Worm (Caenorhabditis elegans): Measurements from ENCODE around the gene flp-1.

flp-1 gene

DNA sequence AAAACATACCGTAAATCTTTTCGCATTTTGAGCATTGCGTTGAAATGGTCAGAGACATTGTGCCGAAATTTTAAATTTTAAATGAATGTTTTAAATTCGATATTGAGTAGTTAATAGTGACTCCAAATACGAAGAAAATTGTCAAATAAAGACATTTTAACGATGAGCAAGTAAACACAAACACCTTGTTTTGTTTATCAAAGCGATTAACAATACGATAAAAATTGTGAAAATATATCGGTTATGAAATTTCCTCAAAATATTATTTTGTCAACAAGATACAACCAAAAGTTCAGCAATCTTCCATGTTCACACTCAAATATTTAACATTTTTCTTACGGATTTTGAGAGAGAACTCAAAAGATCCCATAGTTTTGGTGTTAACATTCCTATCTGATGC is 9.8 kb downstream of the flp-1 start, which contains the start of gene F23B2.10:
F23B2.10 (minus strand) TSS at position 101 of the 400 bp plus-strand sequence.
- no peak for TF ChIP-seq unc-62 (GFP tag; optimal IDR thresholded peaks at IDR 0.05)
- no peak for TF ChIP-seq sup-37 (GFP tag; optimal IDR thresholded peaks at IDR 0.05)
- no peak for TF ChIP-seq lin-35 (GFP tag; optimal IDR thresholded peaks at IDR 0.05)
- TF ChIP-seq dsc-1 (tag; optimal IDR thresholded peaks at IDR 0.05) = no peak
- no peak for TF ChIP-seq C16A3.4 (tag; optimal IDR thresholded peaks at IDR 0.05)
- no peak for TF ChIP-seq fkh-8 (tag; optimal IDR thresholded peaks at IDR 0.05)
- TF ChIP-seq nhr-90 (tag; optimal IDR thresholded peaks at IDR 0.05; ENCODE audit: poor library complexity) = no peak
- no peak for TF ChIP-seq nhr-84 (tag; optimal IDR thresholded peaks at IDR 0.05)
- no peak for TF ChIP-seq mep-1 (tag; optimal IDR thresholded peaks at IDR 0.05)
- TF ChIP-seq pag-3 (tag; optimal IDR thresholded peaks at IDR 0.05; ENCODE audit: borderline replicate concordance, insufficient read depth) = no peak
- TF ChIP-seq blmp-1 (tag; optimal IDR thresholded peaks at IDR 0.05) = no peak
- no peak for TF ChIP-seq lsy-2 (tag; optimal IDR thresholded peaks at IDR 0.05)
- TF ChIP-seq lir-3 (tag; optimal IDR thresholded peaks at IDR 0.05; ENCODE audit: poor library complexity) = no peak
- TF ChIP-seq unc-130 (tag; optimal IDR thresholded peaks at IDR 0.05) = no peak
- no peak for TF ChIP-seq lin-39 (tag; optimal IDR thresholded peaks at IDR 0.05)
- TF ChIP-seq mdl-1 (tag; optimal IDR thresholded peaks at IDR 0.05) = no peak
- TF ChIP-seq hlh-4 (tag; optimal IDR thresholded peaks at IDR 0.05) = no peak

DNA sequence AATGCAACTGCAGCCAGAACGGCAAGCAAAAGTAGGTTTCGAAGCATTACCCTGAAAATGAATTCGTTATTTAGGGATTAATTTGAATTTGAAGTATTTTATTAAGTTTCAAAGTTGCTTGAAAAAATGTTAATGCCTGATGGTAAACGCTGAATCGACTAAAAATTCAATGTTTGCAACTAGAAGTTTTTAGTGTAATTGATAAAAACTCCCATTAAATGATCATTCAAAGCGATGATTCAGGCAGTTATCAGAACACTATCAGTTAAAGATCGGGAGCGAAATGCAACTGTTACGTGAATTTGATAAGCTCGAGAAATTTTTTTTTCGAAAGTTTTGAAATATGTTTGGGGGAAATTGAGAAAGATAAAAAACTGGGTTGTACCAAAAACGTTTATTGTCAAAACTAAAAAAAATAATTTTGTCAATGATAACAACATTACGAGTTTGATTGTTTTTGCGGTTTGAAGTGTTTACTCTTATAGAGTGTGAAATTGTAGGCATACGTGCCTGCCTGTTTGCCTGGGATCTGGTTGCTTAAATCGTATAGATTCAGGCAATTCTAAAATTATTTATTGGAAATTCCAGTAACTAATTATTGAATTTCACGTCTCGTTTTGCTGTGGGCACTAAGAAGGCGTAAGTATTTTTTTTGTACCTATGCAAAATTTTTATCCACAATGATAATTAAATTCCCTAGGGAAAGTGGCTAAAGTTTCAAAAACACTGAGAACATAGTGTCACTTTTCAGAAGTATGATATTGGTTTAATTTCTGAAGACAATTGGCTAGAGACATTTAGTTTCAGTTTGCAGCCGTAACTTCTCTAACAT is 14.7 kb downstream of the flp-1 start, which contains the start of gene pcp-3:
pcp-3 (minus strand) TSS at position 51 of the 832 bp plus-strand sequence.
- TF ChIP-seq tlp-1 (tag; optimal IDR thresholded peaks at IDR 0.05) (peak; percentile 67), mep-1 (tag; optimal IDR thresholded peaks at IDR 0.05) (no peak), elt-2 (tag; optimal IDR thresholded peaks at IDR 0.05) (peak; percentile 87), pqm-1 (tag; optimal IDR thresholded peaks at IDR 0.05) (peak; percentile 43), nhr-28 (tag; optimal IDR thresholded peaks at IDR 0.05) (no peak)

DNA sequence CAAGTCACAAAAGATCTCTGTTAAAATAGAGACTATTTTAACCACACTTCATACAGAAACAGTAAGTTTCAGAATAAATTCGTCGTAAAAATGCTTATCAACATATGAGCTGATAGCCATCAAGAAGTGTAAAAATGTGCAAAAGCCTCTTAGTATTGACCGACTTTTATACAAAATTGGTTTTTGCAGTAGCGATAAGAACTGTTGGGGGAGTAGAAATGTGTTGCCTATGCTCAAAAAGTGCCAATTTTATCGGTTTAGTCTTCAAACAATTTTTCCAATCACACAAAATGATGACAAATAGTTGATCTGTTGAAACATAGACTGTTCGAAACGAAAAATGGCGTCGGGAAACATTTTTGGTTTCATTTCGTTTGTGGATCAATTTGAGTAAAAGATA is 15.4 kb downstream of the flp-1 start:
- TF ChIP-seq lin-35 (GFP tag; optimal IDR thresholded peaks at IDR 0.05) (peak in 1 of 2 experiments; percentile 15), elt-2 (tag; optimal IDR thresholded peaks at IDR 0.05) (peak; percentile 95), mdl-1 (tag; optimal IDR thresholded peaks at IDR 0.05) (no peak), nhr-84 (tag; optimal IDR thresholded peaks at IDR 0.05) (no peak), nhr-20 (tag; optimal IDR thresholded peaks at IDR 0.05) (peak; percentile 0), efl-1 (optimal IDR thresholded peaks at IDR 0.05) (no peak), efl-1 (GFP tag; optimal IDR thresholded peaks at IDR 0.05 in 1 of 2) (peak in 1 of 2 experiments; percentile 1)

ce11 chrIV:9165027-9165426 is 20.5 kb downstream of the flp-1 start, which contains the start of gene pcp-2:
Gene pcp-2, minus strand, starts transcription at chrIV:9165127.
- TF ChIP-seq ces-1 (GFP tag; optimal IDR thresholded peaks at IDR 0.05) (no peak), irx-1 (tag; optimal IDR thresholded peaks at IDR 0.05) (no peak), F16B12.6 (tag; optimal IDR thresholded peaks at IDR 0.05) (no peak), nhr-19 (GFP tag; conservative IDR thresholded peaks at IDR 0.05) (no peak), efl-1 (optimal IDR thresholded peaks at IDR 0.05) (no peak), efl-1 (GFP tag; optimal IDR thresholded peaks at IDR 0.05 in 1 of 2) (peak in 1 of 2 experiments; percentile 12), ztf-4 (tag; optimal IDR thresholded peaks at IDR 0.05) (no peak), elt-3 (tag; optimal IDR thresholded peaks at IDR 0.05) (no peak)

ce11 chrIV:9165681-9166080 is 21.2 kb downstream of the flp-1 start, which contains the start of gene C07C7.3:
Gene C07C7.3, plus strand, starts transcription at chrIV:9166051.
- TF ChIP-seq tlp-1 (tag; optimal IDR thresholded peaks at IDR 0.05) (peak; percentile 51), sup-37 (GFP tag; optimal IDR thresholded peaks at IDR 0.05) (no peak), elt-2 (tag; optimal IDR thresholded peaks at IDR 0.05) (peak; percentile 70), lin-15B (tag; optimal IDR thresholded peaks at IDR 0.05) (no peak), ama-1 (optimal IDR thresholded peaks at IDR 0.05) (no peak), fkh-8 (tag; optimal IDR thresholded peaks at IDR 0.05) (no peak), ceh-90 (tag; optimal IDR thresholded peaks at IDR 0.05) (no peak), dpl-1 (GFP tag; optimal IDR thresholded peaks at IDR 0.05) (no peak), efl-1 (optimal IDR thresholded peaks at IDR 0.05) (no peak), efl-1 (GFP tag; optimal IDR thresholded peaks at IDR 0.05 in 1 of 2) (peak in 1 of 2 experiments; percentile 57), nhr-77 (tag; optimal IDR thresholded peaks at IDR 0.05) (no peak), nhr-19 (GFP tag; conservative IDR thresholded peaks at IDR 0.05) (no peak), rnt-1 (tag; optimal IDR thresholded peaks at IDR 0.05) (no peak), lsy-2 (tag; optimal IDR thresholded peaks at IDR 0.05) (no peak), mep-1 (tag; optimal IDR thresholded peaks at IDR 0.05) (no peak)

Measured in whole organism, L1 larva.